Worm (Caenorhabditis elegans) whole organism, L4/young adult: ENCODE measurements around the gene memi-2.

Experiments
- W03F9.2 ChIP-seq: fragments of 150-350 bp; optimal IDR thresholded peaks from 2 replicates; lab custom pipeline; 2014; ENCODE audit warnings: missing biosample characterization, missing genetic modification characterization
- dao-5 ChIP-seq: sonication (generic microtip); optimal IDR thresholded peaks from 2 replicates; lab custom pipeline; 2016; ENCODE audit warnings: missing genotype, missing genetic modification characterization, moderate library complexity, missing compliant biosample characterization
- him-1 ChIP-seq: sonication (generic microtip); optimal IDR thresholded peaks from 2 replicates; lab custom pipeline; 2016; ENCODE audit warnings: missing genotype, missing genetic modification reagents, missing genetic modification characterization, missing compliant biosample characterization

The memi-2 gene

DNA sequence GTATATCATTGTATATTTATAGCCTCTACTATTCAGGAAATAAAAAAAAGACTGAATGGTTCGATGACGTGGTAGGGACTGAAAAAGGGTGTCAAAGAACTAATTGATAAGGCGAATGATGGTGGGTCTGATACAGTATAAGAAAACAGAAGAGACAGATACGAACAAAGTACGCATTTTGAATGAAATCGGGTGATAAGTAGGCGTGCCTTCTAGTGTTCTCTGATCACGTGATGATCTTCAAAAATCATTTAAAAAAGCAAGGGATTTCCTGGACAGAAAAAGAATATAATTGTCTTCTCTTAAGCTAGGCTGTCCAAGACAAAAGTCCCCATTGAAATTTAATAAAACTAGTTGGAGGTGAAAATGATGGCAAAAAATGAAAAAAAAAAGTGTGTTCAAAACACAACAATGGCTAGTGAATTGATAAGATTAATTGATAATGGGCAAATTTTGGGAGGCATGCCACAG lies 7.0 kb downstream of the memi-2 start:
- peak; percentile 21 for TF ChIP-seq W03F9.2
- no peak for TF ChIP-seq dao-5 (tag; lab: Kevin White, UChicago)
- no peak for TF ChIP-seq him-1 (tag; lab: Kevin White, UChicago)

DNA sequence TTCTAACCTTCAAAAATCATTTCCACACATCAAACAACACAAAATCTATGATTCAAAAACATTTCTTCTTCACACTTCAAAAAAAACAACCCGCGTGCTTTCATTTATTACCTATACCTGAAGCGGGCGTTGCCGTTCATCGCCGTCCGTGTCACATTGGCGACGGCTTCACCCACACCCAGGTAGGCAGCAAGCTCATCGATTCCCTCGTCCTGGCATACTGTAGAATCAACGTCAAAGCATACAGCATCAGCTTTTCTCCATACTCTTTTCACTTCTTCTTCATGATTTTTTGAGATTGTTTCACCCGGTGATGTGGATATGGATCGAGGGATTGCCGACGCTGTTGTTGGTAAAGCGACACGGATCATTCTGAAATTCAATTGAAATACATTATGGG lies 8.1 kb downstream of the memi-2 start:
- TF ChIP-seq him-1 (tag; lab: Kevin White, UChicago), result no peak
- TF ChIP-seq W03F9.2, result no peak
- no peak for TF ChIP-seq dao-5 (tag; lab: Kevin White, UChicago)

DNA sequence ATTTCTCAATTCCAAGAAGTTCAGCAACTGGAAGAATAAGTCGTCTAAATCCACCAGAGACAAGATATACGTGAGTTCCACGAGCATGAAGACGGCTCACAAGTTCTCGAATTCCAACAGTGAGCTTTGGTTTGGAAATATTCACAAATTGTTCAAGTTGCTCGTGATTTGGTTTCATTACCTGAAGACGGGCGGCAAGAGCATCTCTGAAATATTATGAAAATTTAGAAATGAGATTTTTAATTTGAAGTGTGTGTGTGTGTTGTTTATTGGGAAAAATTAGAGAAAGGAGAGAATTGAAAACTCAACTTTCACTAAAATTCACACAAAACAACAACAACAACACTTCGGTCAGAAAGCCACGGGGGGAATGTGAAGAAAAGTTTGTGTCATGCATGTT lies 9.5 kb downstream of the memi-2 start:
- TF ChIP-seq W03F9.2 (no peak), dao-5 (tag; lab: Kevin White, UChicago) (no peak), him-1 (tag; lab: Kevin White, UChicago) (no peak)

DNA sequence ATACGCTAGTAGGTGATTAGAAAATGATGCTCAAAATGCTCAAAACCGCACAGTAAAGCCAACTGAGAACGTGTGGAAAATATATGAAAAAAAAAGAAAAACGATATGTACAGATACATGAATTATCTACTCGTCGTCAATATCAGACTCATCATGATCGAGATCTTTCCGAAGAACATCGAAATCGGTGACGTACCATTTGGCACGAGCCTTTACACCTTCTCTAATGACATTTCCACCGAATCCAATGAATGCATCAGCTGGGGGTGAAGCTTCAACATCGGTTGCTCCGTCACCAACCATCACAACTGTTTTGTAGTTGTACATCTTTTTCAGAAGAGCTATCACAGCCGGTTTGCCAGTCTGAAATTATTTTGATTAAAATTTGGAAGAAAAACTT lies 11.1 kb downstream of the memi-2 start:
- no peak for TF ChIP-seq W03F9.2
- no peak for TF ChIP-seq him-1 (tag; lab: Kevin White, UChicago)
- TF ChIP-seq dao-5 (tag; lab: Kevin White, UChicago), result no peak

DNA sequence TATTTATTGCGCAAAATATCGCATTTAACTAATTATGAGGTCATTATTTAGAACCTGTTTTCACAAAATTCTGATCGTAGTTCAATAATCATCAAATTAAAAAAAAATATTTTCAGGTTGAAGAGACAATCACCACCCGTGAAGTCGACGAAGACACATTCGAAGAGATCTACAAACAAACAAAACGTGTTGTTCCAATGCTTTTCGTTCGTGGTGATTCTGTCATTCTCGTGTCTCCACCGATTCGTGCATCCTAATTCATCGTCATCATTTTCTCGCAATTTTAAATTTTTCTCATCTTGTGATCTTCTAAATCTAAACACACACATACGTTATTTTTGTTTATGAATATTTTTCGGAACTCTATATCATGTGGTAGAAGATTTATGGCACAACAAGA lies 11.5 kb downstream of the memi-2 start:
- TF ChIP-seq him-1 (tag; lab: Kevin White, UChicago) (peak; percentile 42), dao-5 (tag; lab: Kevin White, UChicago) (no peak)

DNA sequence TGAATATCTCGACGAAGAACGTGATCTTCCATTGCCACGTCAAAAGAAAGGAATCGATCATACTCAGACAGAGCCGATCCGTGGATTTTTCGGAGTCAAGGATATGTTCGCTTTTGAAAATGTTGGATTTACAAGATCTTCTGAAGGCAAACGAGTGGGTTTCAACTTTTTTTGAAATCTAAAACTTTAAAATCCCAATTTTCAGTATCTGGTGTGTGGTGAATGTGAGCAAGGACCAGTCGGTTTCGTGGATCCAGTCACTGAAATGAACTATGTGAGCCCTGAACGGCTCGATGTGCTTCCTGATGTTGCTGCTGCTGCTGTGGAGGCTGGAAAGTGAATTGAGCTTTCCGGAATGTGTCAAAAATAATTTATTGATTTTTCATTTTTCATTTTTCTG lies 13.4 kb downstream of the memi-2 start, which contains the start of gene lsm-3:
Gene lsm-3 (plus strand): TSS at position 301 of the 400 bp plus-strand sequence.
- TF ChIP-seq dao-5 (tag; lab: Kevin White, UChicago) (no peak), W03F9.2 (no peak), him-1 (tag; lab: Kevin White, UChicago) (no peak)

DNA sequence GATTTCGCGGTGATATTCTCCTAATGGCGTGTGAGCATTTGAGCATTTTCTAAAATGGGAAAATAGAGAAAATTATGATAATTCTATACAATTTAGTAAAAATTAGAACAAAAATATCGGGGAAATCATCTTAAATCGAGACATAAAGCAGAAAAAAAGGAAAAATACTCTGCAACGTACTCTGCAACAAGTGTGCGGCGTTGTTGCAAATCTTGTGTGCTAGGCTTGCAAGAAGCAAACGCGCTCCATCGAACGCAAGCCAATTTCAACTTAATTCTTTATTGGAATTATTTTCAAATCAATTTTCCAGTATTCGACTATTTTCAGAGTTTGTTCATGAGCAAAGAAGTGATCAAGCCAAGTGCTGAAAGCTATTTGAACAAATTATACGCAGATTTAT lies 14.3 kb downstream of the memi-2 start, which contains the start of the genes Y62E10A.20, Y62E10A.23 and mdt-9:
Gene Y62E10A.20 (minus strand): TSS at position 49 of the 400 bp plus-strand sequence.
Gene Y62E10A.23 (plus strand): TSS at position 282 of the 400 bp plus-strand sequence.
Gene mdt-9 (plus strand): TSS at position 338 of the 400 bp plus-strand sequence.
- TF ChIP-seq W03F9.2 (peak; percentile 85), dao-5 (tag; lab: Kevin White, UChicago) (no peak), him-1 (tag; lab: Kevin White, UChicago) (peak; percentile 22)

DNA sequence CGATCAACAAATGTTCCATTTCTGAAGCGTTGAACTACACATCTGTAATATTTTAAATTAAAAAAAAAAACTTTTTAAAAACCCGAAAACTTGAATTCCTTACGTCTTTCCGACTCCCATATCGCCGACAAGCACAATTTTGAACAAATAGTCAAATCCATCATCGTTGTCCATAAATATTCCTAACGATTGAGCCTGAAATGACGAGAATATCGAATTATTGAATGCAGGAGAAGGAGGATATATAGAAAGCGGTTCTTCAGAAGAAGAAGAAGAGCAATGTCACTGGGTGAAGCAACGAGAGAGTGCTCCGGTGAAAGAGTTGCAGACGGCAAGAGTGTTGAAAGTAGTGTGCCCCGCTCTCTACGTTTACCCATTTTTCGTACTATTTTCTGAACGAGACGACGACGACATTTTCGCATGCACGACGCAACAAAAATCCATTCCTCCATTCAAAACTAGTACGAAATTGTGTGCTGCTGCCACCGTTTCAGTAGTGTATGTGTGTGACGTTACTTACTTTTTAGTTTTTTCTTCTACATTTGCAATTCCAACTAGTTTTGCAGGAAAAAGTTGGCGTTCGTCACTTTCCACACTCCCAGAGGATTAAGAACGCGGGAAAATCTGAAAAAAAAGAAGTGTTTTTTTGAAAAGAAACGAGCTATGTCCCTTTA lies 16.4 kb downstream of the memi-2 start, which contains the start of gene rab-19:
Gene rab-19 (minus strand): TSS at position 624 of the 674 bp plus-strand sequence.
- TF ChIP-seq dao-5 (tag; lab: Kevin White, UChicago), result no peak
- TF ChIP-seq W03F9.2, result no peak
- no peak for TF ChIP-seq him-1 (tag; lab: Kevin White, UChicago)

DNA sequence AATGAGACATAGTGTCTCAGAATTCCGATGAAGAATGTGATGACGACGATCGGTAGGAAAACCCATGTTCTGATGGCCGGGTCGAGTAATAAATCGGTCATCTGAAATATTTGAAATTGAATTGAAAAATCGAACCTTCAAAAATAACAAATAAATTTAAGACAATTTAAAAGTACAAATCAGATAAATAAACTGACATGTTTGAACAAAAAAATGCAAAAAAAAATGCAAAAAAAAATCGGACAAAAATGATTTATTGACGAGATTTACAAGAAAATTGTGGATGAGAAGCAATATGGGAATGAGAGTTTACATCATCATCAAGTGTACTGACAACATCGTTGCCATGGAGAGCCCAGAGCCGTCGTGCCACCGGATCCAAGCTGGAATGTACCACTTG lies 18.5 kb downstream of the memi-2 start, which contains the start of gene emc-3:
Gene emc-3 (minus strand): TSS at position 101 of the 400 bp plus-strand sequence.
- no peak for TF ChIP-seq dao-5 (tag; lab: Kevin White, UChicago)
- no peak for TF ChIP-seq him-1 (tag; lab: Kevin White, UChicago)
- TF ChIP-seq W03F9.2, result no peak

DNA sequence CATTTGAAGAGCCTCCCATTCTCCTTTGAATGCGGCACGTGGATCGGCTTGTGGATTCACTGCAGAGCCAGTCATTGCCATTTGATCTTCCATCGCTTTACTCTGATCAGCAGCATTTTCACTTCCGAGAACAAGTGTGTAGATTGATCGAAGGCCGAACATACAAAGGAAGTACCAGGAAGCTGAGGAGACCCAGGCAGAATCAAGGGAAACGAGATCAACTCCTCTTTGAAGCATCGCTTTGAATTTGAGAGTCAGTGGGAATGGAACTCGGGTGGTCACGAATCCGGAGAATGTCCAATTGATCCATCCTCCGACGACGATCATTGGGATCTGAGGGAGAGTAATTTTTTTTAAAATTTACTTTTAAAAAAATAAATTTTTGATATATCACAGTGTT lies 19.8 kb downstream of the memi-2 start:
- TF ChIP-seq him-1 (tag; lab: Kevin White, UChicago) (no peak), W03F9.2 (no peak), dao-5 (tag; lab: Kevin White, UChicago) (no peak)

DNA sequence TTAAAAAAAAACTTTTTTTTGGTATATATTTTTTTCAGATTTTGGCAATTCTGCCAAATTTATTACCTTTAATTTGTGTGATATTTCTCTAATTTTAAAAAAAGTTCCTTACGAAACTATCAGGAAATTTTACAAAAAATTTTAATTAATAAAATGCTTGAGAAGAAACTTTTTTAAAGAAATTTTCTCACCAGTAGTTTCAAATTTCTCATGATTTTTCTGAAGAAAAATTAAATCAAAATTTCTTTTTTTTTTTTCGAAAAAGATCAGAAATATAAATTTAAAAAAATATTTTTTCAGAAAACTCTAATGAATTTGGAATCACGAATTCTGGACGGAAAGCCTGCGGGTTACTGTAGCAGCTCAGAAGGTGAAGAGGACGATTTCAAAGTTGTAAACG lies 22.6 kb downstream of the memi-2 start, which contains the start of gene mau-8:
Gene mau-8 (plus strand): TSS at position 301 of the 400 bp plus-strand sequence.
- TF ChIP-seq dao-5 (tag; lab: Kevin White, UChicago) (no peak), him-1 (tag; lab: Kevin White, UChicago) (no peak), W03F9.2 (no peak)

DNA sequence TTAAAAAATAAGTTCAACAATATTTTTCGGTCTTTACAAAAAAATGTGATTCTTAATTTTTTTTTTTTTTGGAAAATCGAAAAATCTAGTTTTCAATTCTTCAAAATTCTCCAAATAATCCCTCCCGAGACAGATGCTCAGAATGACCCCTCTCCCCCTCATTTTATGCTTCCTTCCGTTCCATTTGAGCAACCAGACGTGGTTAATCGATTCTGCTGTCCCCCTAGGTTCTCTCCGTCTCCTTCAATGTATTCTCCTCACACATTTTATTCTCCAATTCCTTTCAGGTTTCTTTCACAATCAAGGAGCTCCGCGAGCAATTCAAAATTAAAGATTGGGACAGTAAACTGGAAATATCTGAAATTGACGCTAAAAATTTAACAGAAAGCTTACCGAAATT lies 25.4 kb downstream of the memi-2 start:
- TF ChIP-seq dao-5 (tag; lab: Kevin White, UChicago), result no peak

DNA sequence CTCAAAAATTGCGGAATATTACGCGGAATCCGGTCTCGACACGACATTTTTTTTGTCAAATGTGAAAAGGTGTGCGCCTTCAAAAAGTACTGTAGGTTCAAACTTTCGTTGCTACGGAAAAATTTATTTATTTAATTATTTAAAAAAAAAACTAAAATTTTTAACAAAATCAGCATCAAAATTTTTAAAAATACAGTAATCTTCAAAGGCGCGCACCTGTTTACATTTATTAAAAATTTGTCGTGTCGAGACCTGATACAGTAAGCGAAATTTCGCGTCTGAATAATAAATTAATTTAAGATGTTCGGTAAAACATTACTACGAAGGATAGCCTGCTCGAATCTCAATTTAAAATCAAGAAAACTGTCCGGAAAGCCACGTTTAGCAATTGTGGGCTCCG lies 28.6 kb downstream of the memi-2 start, which contains the start of gene Y62E10A.6:
Gene Y62E10A.6 (plus strand): TSS at position 301 of the 400 bp plus-strand sequence.
- TF ChIP-seq W03F9.2, result no peak
- TF ChIP-seq him-1 (tag; lab: Kevin White, UChicago), result no peak
- no peak for TF ChIP-seq dao-5 (tag; lab: Kevin White, UChicago)

DNA sequence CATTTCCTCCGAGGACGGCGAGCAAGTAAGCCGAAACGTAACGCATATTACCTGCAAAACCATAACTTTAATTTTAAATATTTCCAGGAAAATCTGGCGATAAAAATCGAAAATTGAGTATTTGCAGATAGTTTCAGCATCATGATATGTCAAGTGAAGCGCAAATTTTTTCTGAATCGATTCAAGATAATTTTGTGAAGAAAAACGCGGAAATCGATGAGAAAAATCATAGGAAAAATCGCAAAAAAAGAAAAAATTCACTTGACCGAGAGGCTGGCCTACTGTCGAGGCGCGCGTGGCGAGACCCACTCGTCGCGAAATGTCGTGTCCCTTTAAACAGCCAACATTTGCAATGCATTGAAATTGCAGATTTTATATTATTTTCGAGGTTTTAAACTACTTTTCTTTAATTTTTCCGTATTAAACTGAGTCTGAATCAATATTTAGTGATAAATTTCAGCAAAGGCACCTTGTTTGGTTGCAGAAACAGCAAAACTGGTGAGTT lies 30.0 kb downstream of the memi-2 start, which contains the start of the genes rla-2, popl-7 and Y62E10A.24:
Gene rla-2 (minus strand): TSS at position 51 of the 505 bp plus-strand sequence.
Gene popl-7 (plus strand): TSS at position 455 of the 505 bp plus-strand sequence.
Gene Y62E10A.24 (plus strand): TSS at position 476 of the 505 bp plus-strand sequence.
- TF ChIP-seq dao-5 (tag; lab: Kevin White, UChicago) (no peak), him-1 (tag; lab: Kevin White, UChicago) (no peak), W03F9.2 (no peak)
